Worm (Caenorhabditis elegans) whole organism, L2 larva: ENCODE results near the gene zig-5.

Source experiments
- R02D3.7 ChIP-seq: fragments of 150-350 bp; optimal IDR thresholded peaks from 2 replicates; lab custom pipeline; 2014; ENCODE audit warnings: missing biosample characterization, missing genetic modification characterization
- dmd-4 ChIP-seq: sonication (generic microtip); optimal IDR thresholded peaks from 2 replicates; lab custom pipeline; 2017; ENCODE audit warnings: missing biosample characterization, missing genetic modification characterization
- nhr-10 ChIP-seq: sonication (generic microtip); optimal IDR thresholded peaks from 2 replicates; lab custom pipeline; 2017; ENCODE audit warnings: missing biosample characterization, missing genetic modification characterization
- nhr-77 ChIP-seq: fragments of 150-350 bp; optimal IDR thresholded peaks from 2 replicates; lab custom pipeline; 2014; ENCODE audit warnings: missing biosample characterization, missing genetic modification characterization
- unc-39 ChIP-seq: fragments of 150-350 bp; optimal IDR thresholded peaks from 2 replicates; lab custom pipeline; 2014; ENCODE audit warnings: missing biosample characterization, missing genetic modification characterization
- ztf-4 ChIP-seq: fragments of 150-350 bp; optimal IDR thresholded peaks from 2 replicates; lab custom pipeline; 2014; ENCODE audit warnings: missing biosample characterization, missing genetic modification characterization

DNA sequence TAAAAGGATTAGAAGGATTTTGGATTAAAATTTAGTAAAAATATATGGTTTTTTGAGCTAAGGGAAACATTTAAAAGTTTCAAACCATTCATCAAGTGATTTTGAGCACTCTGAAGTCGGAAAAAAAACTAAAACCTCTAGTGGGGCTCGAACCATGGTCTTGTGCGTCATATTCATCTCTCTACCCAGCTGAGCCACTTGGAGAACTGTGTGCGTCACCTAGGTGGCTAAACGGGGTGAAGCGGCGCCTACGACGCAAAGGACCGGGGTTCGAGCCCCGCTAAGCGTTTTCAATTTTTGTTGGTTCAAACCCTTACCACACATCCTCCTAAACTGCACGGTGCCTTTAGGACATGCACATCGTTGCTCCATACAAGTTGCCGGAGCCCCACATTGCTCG, 7.1 kb upstream of the zig-5 start:
- no peak for TF ChIP-seq dmd-4
- no peak for TF ChIP-seq ztf-4
- no peak for TF ChIP-seq nhr-77
- no peak for TF ChIP-seq unc-39
- no peak for TF ChIP-seq nhr-10 (tag; lab: Kevin White, UChicago)
- TF ChIP-seq R02D3.7 (tag; lab: Kevin White, UChicago), result no peak
